Worm (Caenorhabditis elegans) whole organism, L1 larva: Measurements from ENCODE around the gene sodh-2.

Source experiments
- C16A3.4 ChIP-seq: fragments of 150-350 bp; optimal IDR thresholded peaks from 2 replicates; lab custom pipeline; 2014; ENCODE audit warnings: missing biosample characterization, missing genetic modification characterization
- F16B12.6 ChIP-seq: fragments of 150-350 bp; optimal IDR thresholded peaks from 2 replicates; lab custom pipeline; 2014; ENCODE audit warnings: missing biosample characterization, missing genetic modification characterization
- Y116A8C.19 ChIP-seq: sonication (generic microtip); optimal IDR thresholded peaks from 2 replicates; lab custom pipeline; 2016; ENCODE audit warnings: missing compliant biosample characterization, missing genetic modification characterization, borderline replicate concordance
- aha-1 ChIP-seq: fragments of 150-350 bp; optimal IDR thresholded peaks from 2 replicates; lab custom pipeline; 2014; ENCODE audit warnings: missing biosample characterization, missing genetic modification characterization
- alr-1 ChIP-seq: fragments of 200-800 bp; sonication (Bioruptor generic); optimal IDR thresholded peaks from 2 replicates; lab custom pipeline; 2018; ENCODE audit warnings: borderline replicate concordance, mild to moderate bottlenecking, missing genetic modification characterization, missing compliant biosample characterization
- ceh-8 ChIP-seq: fragments of 200-800 bp; sonication (Bioruptor generic); optimal IDR thresholded peaks from 2 replicates; lab custom pipeline; 2018; ENCODE audit warnings: mild to moderate bottlenecking, missing genetic modification characterization, moderate library complexity, missing compliant biosample characterization
- ceh-82 ChIP-seq, 3 experiments: fragments of 150-350 bp in 1 of 3; sonication (generic microtip) in 2 of 3; optimal IDR thresholded peaks; 2 replicates each; lab custom pipeline; 2014 to 2017; ENCODE audit warnings: missing biosample characterization in 3 of 3, missing genetic modification characterization in 3 of 3
- ceh-90 ChIP-seq: sonication (generic microtip); optimal IDR thresholded peaks from 2 replicates; lab custom pipeline; 2016; ENCODE audit warnings: missing genetic modification characterization, missing compliant biosample characterization
- ces-1 ChIP-seq: fragments of 150-350 bp; optimal IDR thresholded peaks from 2 replicates; lab custom pipeline; 2014; ENCODE audit warnings: missing biosample characterization, missing genetic modification reagents, missing genetic modification characterization
- dpl-1 ChIP-seq, 3 experiments: fragments of 150-350 bp in 2 of 3; sonication (generic microtip) in 1 of 3; optimal IDR thresholded peaks; 2 replicates each; lab custom pipeline; 2014 to 2017; ENCODE audit warnings: missing biosample characterization in 3 of 3, missing genetic modification characterization in 3 of 3, missing genetic modification reagents in 3 of 3
- dsc-1 ChIP-seq: sonication (generic microtip); optimal IDR thresholded peaks from 2 replicates; lab custom pipeline; 2016; ENCODE audit warnings: mild to moderate bottlenecking, missing genetic modification characterization, missing compliant biosample characterization
- efl-1 ChIP-seq, 4 experiments: fragments of 150-350 bp; optimal IDR thresholded peaks in 3 of 4; peaks in 1 of 4; 1 replicate in 1 of 4; 2 replicates in 3 of 4; lab custom pipeline; 2014; ENCODE audit warnings: missing biosample characterization in 2 of 4, missing genetic modification characterization in 2 of 4, missing genetic modification reagents in 2 of 4
- efl-3 ChIP-seq: fragments of 200-800 bp; sonication (Bioruptor generic); optimal IDR thresholded peaks from 2 replicates; lab custom pipeline; 2018; ENCODE audit warnings: mild to moderate bottlenecking, missing genetic modification characterization, missing compliant biosample characterization
- egl-13 ChIP-seq: sonication (generic microtip); optimal IDR thresholded peaks from 2 replicates; lab custom pipeline; 2016; ENCODE audit warnings: missing genotype, missing genetic modification reagents, missing genetic modification characterization, missing compliant biosample characterization
- egl-27 ChIP-seq, 2 experiments: fragments of 150-350 bp in 1 of 2; sonication (generic microtip); optimal IDR thresholded peaks; 3 replicates each; lab custom pipeline; 2017 to 2018; ENCODE audit warnings: missing biosample characterization in 2 of 2, missing genetic modification characterization in 2 of 2, missing genetic modification reagents in 2 of 2
- ets-5 ChIP-seq: fragments of 200-800 bp; sonication (Bioruptor generic); IDR thresholded peaks from 2 replicates; pipeline ENCODE4 v1.3.6; 2022; ENCODE audit warnings: missing genetic modification characterization, missing compliant biosample characterization
- fkh-10 ChIP-seq: sonication (generic microtip); optimal IDR thresholded peaks from 2 replicates; lab custom pipeline; 2017; ENCODE audit warnings: missing biosample characterization, missing genetic modification reagents, missing genetic modification characterization
- fkh-4 ChIP-seq: sonication (generic microtip); optimal IDR thresholded peaks from 2 replicates; lab custom pipeline; 2016; ENCODE audit warnings: missing compliant biosample characterization, missing genetic modification characterization, borderline replicate concordance
- fkh-8 ChIP-seq: sonication (generic microtip); optimal IDR thresholded peaks from 2 replicates; lab custom pipeline; 2016; ENCODE audit warnings: mild to moderate bottlenecking, missing genetic modification characterization, missing compliant biosample characterization
- fos-1 ChIP-seq: fragments of 150-350 bp; optimal IDR thresholded peaks from 2 replicates; lab custom pipeline; 2014; ENCODE audit warnings: missing biosample characterization, missing genetic modification characterization
- hlh-4 ChIP-seq: sonication (generic microtip); optimal IDR thresholded peaks from 2 replicates; lab custom pipeline; 2016; ENCODE audit warnings: mild to moderate bottlenecking, missing genetic modification characterization, missing compliant biosample characterization
- hpl-2 ChIP-seq: fragments of 150-350 bp; optimal IDR thresholded peaks from 2 replicates; lab custom pipeline; 2014; ENCODE audit warnings: missing biosample characterization, missing genetic modification reagents, missing genetic modification characterization
- isw-1 ChIP-seq: fragments of 200-800 bp; sonication (Bioruptor generic); IDR thresholded peaks from 2 replicates; pipeline ENCODE4 v1.3.6; 2022; ENCODE audit warnings: missing genetic modification characterization, missing compliant biosample characterization
- lin-13 ChIP-seq: fragments of 150-350 bp; optimal IDR thresholded peaks from 2 replicates; lab custom pipeline; 2014; ENCODE audit warnings: missing biosample characterization, missing genetic modification reagents, missing genetic modification characterization
- lin-14 ChIP-seq: fragments of 200-800 bp; sonication (Bioruptor generic); optimal IDR thresholded peaks from 2 replicates; lab custom pipeline; 2018; ENCODE audit warnings: mild to moderate bottlenecking, missing genetic modification characterization, moderate library complexity, missing compliant biosample characterization
- lin-15B ChIP-seq: fragments of 150-350 bp; sonication (generic microtip); optimal IDR thresholded peaks from 3 replicates; lab custom pipeline; 2014; ENCODE audit warnings: missing biosample characterization, missing genetic modification characterization
- lin-39 ChIP-seq: fragments of 150-350 bp; optimal IDR thresholded peaks from 2 replicates; lab custom pipeline; 2014; ENCODE audit warnings: missing biosample characterization, missing genetic modification reagents, missing genetic modification characterization
- lsy-2 ChIP-seq, 2 experiments: fragments of 150-350 bp; optimal IDR thresholded peaks; 2 replicates each; lab custom pipeline; 2014; ENCODE audit warnings: missing biosample characterization in 2 of 2, missing genetic modification characterization in 2 of 2
- mab-9 ChIP-seq: fragments of 200-800 bp; sonication (Bioruptor generic); IDR thresholded peaks from 2 replicates; pipeline ENCODE4 v1.3.6; 2022; ENCODE audit warnings: missing genetic modification reagents, missing genetic modification characterization, missing compliant biosample characterization
- mdl-1 ChIP-seq, 2 experiments: fragments of 150-350 bp; optimal IDR thresholded peaks; 2 replicates each; lab custom pipeline; 2014 to 2017; ENCODE audit warnings: missing biosample characterization in 2 of 2, missing genetic modification characterization in 2 of 2, inconsistent platforms in 1 of 2
- mef-2 ChIP-seq: fragments of 150-350 bp; optimal IDR thresholded peaks from 2 replicates; lab custom pipeline; 2014; ENCODE audit warnings: missing biosample characterization, missing genetic modification characterization
- mep-1 ChIP-seq: fragments of 150-350 bp; optimal IDR thresholded peaks from 2 replicates; lab custom pipeline; 2014; ENCODE audit warnings: missing biosample characterization, missing genetic modification characterization
- nhr-11 ChIP-seq: fragments of 150-350 bp; optimal IDR thresholded peaks from 2 replicates; lab custom pipeline; 2014; ENCODE audit warnings: missing biosample characterization, missing genetic modification characterization
- nhr-12 ChIP-seq: sonication (generic microtip); optimal IDR thresholded peaks from 2 replicates; lab custom pipeline; 2017; ENCODE audit warnings: missing biosample characterization, missing genetic modification characterization
- nhr-20 ChIP-seq: sonication (generic microtip); optimal IDR thresholded peaks from 2 replicates; lab custom pipeline; 2016; ENCODE audit warnings: mild to moderate bottlenecking, missing genetic modification characterization, missing compliant biosample characterization
- nhr-28 ChIP-seq: fragments of 150-350 bp; optimal IDR thresholded peaks from 2 replicates; lab custom pipeline; 2014; ENCODE audit warnings: missing biosample characterization, missing genetic modification characterization
- nhr-47 ChIP-seq: sonication (generic microtip); optimal IDR thresholded peaks from 2 replicates; lab custom pipeline; 2016; ENCODE audit warnings: mild to moderate bottlenecking, missing genetic modification characterization, moderate library complexity, missing compliant biosample characterization
- nhr-76 ChIP-seq: sonication (generic microtip); optimal IDR thresholded peaks from 2 replicates; lab custom pipeline; 2017; ENCODE audit warnings: missing biosample characterization, missing genetic modification characterization
- nhr-77 ChIP-seq: fragments of 150-350 bp; optimal IDR thresholded peaks from 2 replicates; lab custom pipeline; 2014; ENCODE audit warnings: missing biosample characterization, missing genetic modification characterization
- nhr-85 ChIP-seq: sonication (generic microtip); peaks from one replicate; lab custom pipeline; 2016; ENCODE audit warnings: missing genetic modification characterization, inconsistent platforms, missing compliant biosample characterization
- rnt-1 ChIP-seq: sonication (generic microtip); optimal IDR thresholded peaks from 2 replicates; lab custom pipeline; 2016; ENCODE audit warnings: mild to moderate bottlenecking, missing genetic modification characterization, moderate library complexity, missing compliant biosample characterization
- skn-1 ChIP-seq: fragments of 150-350 bp; optimal IDR thresholded peaks from 2 replicates; lab custom pipeline; 2014; ENCODE audit warnings: missing biosample characterization, missing genetic modification characterization
- snu-23 ChIP-seq: sonication (generic microtip); optimal IDR thresholded peaks from 2 replicates; lab custom pipeline; 2016; ENCODE audit warnings: missing genetic modification characterization, missing compliant biosample characterization
- sox-4 ChIP-seq: sonication (generic microtip); optimal IDR thresholded peaks from 2 replicates; lab custom pipeline; 2016; ENCODE audit warnings: missing genetic modification characterization, missing compliant biosample characterization
- sptf-1 ChIP-seq: fragments of 150-350 bp; optimal IDR thresholded peaks from 2 replicates; lab custom pipeline; 2014; ENCODE audit warnings: missing biosample characterization, missing genetic modification characterization
- tbx-2 ChIP-seq: sonication (generic microtip); optimal IDR thresholded peaks from 2 replicates; lab custom pipeline; 2016; ENCODE audit warnings: missing genetic modification characterization, missing compliant biosample characterization
- tlp-1 ChIP-seq: fragments of 150-350 bp; optimal IDR thresholded peaks from 2 replicates; lab custom pipeline; 2014; ENCODE audit warnings: missing biosample characterization, missing genetic modification characterization
- unc-130 ChIP-seq: fragments of 150-350 bp; optimal IDR thresholded peaks from 2 replicates; lab custom pipeline; 2017; ENCODE audit warnings: missing biosample characterization, missing genetic modification characterization, inconsistent platforms
- unc-86 ChIP-seq: sonication (generic microtip); optimal IDR thresholded peaks from 2 replicates; lab custom pipeline; 2016; ENCODE audit warnings: missing genetic modification characterization, missing compliant biosample characterization
- unc-98 ChIP-seq: fragments of 200-800 bp; sonication (Bioruptor generic); IDR thresholded peaks from 2 replicates; pipeline ENCODE4 v1.3.6; 2022; ENCODE audit warnings: missing genetic modification characterization, missing compliant biosample characterization
- ztf-11 ChIP-seq, 2 experiments: sonication (generic microtip); optimal IDR thresholded peaks; 2 replicates each; lab custom pipeline; 2016 to 2017; ENCODE audit warnings: missing genetic modification characterization in 2 of 2, missing biosample characterization in 1 of 2, missing compliant biosample characterization in 1 of 2
- ztf-4 ChIP-seq: fragments of 150-350 bp; optimal IDR thresholded peaks from 2 replicates; lab custom pipeline; 2014; ENCODE audit warnings: missing biosample characterization, missing genetic modification characterization

The sodh-2 gene

DNA sequence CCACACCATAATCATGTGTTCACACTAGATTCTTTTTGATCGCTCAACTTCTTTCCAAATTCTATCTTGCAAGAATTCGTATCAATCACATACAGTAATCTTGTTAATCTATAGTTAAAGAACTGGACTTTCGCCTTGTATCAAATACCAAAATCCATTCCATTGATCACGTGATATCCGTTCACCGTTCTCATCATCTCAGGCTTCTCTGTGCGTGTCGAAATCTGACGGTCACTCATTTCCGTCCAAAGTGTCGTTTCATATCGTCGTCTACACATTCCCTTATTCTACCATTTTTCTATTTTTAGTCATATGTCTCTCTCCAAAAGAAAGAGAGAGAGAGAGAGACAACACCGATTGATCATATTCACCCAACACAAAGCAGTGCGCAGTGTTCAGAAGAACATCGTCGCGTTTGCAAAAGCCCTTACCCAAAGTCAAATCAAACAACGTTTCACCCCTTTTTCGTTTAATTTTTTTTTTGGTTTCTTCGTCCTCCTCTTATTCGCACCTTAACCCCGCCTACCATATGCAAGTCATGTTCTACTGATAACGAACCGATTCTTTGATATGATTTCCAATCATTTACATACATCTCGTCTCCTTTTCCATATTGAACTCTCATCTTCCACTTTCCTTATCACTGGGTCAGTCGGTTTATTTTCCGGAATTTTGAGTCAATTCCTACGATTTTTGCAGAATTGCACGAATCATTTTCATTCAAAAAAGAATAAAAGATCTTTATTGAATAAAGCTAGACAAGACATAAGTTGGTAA is 31.8 kb downstream of the sodh-2 start:
- TF ChIP-seq efl-3 (GFP tag; lab: Kevin White, UChicago) (no peak), unc-130 (tag; lab: Kevin White, UChicago) (no peak), tbx-2 (tag; lab: Kevin White, UChicago) (peak; percentile 14), ceh-82 (tag; optimal IDR thresholded peaks at IDR 0.05; lab: Kevin White, UChicago) (no peak), lin-15B (no peak), lin-39 (no peak), sptf-1 (tag; lab: Kevin White, UChicago) (no peak), ets-5 (no peak), snu-23 (GFP tag; lab: Kevin White, UChicago) (peak; percentile 41), unc-98 (GFP tag; lab: Robert Waterston, UW) (no peak), nhr-76 (tag; lab: Kevin White, UChicago) (no peak), efl-1 (optimal IDR thresholded peaks at IDR 0.05; lab: Kevin White, UChicago) (no peak), efl-1 (GFP tag; optimal IDR thresholded peaks at IDR 0.05 in 1 of 2; lab: Kevin White, UChicago) (peak in 1 of 2 experiments; percentile 19), aha-1 (no peak), nhr-47 (no peak), fkh-10 (GFP tag; lab: Kevin White, UChicago) (no peak), nhr-85 (tag; lab: Kevin White, UChicago) (peak; percentile 92), alr-1 (tag; lab: Kevin White, UChicago) (no peak), egl-27 (tag; optimal IDR thresholded peaks at IDR 0.05; lab: Kevin White, UChicago) (no peak), mdl-1 (tag; optimal IDR thresholded peaks at IDR 0.05; lab: Kevin White, UChicago) (peak in 1 of 2 experiments; percentile 35), mef-2 (no peak), hlh-4 (no peak), ztf-11 (tag; optimal IDR thresholded peaks at IDR 0.05; lab: Kevin White, UChicago) (no peak), F16B12.6 (tag; lab: Kevin White, UChicago) (no peak), nhr-12 (tag; lab: Kevin White, UChicago) (no peak), isw-1 (GFP tag; lab: Robert Waterston, UW) (no peak), nhr-20 (peak; percentile 59), lsy-2 (tag; optimal IDR thresholded peaks at IDR 0.05; lab: Kevin White, UChicago) (peak in 1 of 2 experiments; percentile 67), dsc-1 (tag; lab: Kevin White, UChicago) (no peak), unc-86 (tag; lab: Kevin White, UChicago) (no peak), fkh-8 (tag; lab: Kevin White, UChicago) (no peak), nhr-77 (tag; lab: Kevin White, UChicago) (no peak), ztf-4 (tag; lab: Kevin White, UChicago) (no peak), nhr-11 (tag; lab: Kevin White, UChicago) (no peak), mab-9 (GFP tag; lab: Robert Waterston, UW) (no peak), ceh-90 (tag; lab: Kevin White, UChicago) (no peak), ces-1 (no peak), tlp-1 (tag; lab: Kevin White, UChicago) (no peak), dpl-1 (GFP tag; optimal IDR thresholded peaks at IDR 0.05; lab: Kevin White, UChicago) (no peak), C16A3.4 (tag; lab: Kevin White, UChicago) (no peak), lin-13 (GFP tag; lab: Kevin White, UChicago) (no peak), Y116A8C.19 (tag; lab: Kevin White, UChicago) (no peak), fkh-4 (tag; lab: Kevin White, UChicago) (no peak), lin-14 (GFP tag; lab: Kevin White, UChicago) (peak; percentile 69), fos-1 (no peak), sox-4 (no peak), rnt-1 (tag; lab: Kevin White, UChicago) (no peak), skn-1 (no peak), hpl-2 (GFP tag; lab: Kevin White, UChicago) (no peak), ceh-8 (GFP tag; lab: Kevin White, UChicago) (no peak), egl-13 (tag; lab: Kevin White, UChicago) (no peak), mep-1 (no peak), nhr-28 (tag; lab: Kevin White, UChicago) (no peak)
